Fruit fly (Drosophila melanogaster): ENCODE measurements around the gene Tgt.

dm6 chr2L:1172704-1173107, 11.2 kb upstream of the Tgt start, which contains the start of the genes Charon and CG4887:
- TF ChIP-seq CG8478 (optimal IDR thresholded peaks at IDR 0.05) (no peak), pan (optimal IDR thresholded peaks at IDR 0.05) (no peak)

Data from whole organism.